Worm (Caenorhabditis elegans) whole organism, L2 larva: Measurements from ENCODE around the gene srz-82.
A peak's percentile ranks its signal among the peaks of the same experiment; 100 is the strongest.
"Not testable (repeated sequence)": the region's sequence is repeated elsewhere in the genome, so short reads cannot be mapped to it uniquely, and the experiment has no call there.

Experiments used
- C34F6.9 ChIP-seq: fragments of 150-350 bp; optimal IDR thresholded peaks from 2 replicates; lab custom pipeline; 2014; ENCODE audit warnings: missing biosample characterization, missing genetic modification characterization
- F13H6.1 ChIP-seq: sonication (generic microtip); optimal IDR thresholded peaks from 2 replicates; lab custom pipeline; 2016; ENCODE audit warnings: missing genetic modification characterization, missing compliant biosample characterization
- R02D3.7 ChIP-seq: fragments of 150-350 bp; optimal IDR thresholded peaks from 2 replicates; lab custom pipeline; 2014; ENCODE audit warnings: missing biosample characterization, missing genetic modification characterization
- Y55F3AM.14 ChIP-seq: fragments of 200-800 bp; sonication (Bioruptor generic); optimal IDR thresholded peaks from 2 replicates; lab custom pipeline; 2018; ENCODE audit warnings: mild to moderate bottlenecking, missing genetic modification characterization, missing compliant biosample characterization
- ZK546.5 ChIP-seq: sonication (generic microtip); optimal IDR thresholded peaks from 2 replicates; lab custom pipeline; 2017; ENCODE audit warnings: missing biosample characterization, missing genetic modification characterization
- alr-1 ChIP-seq: fragments of 150-350 bp; optimal IDR thresholded peaks from 2 replicates; lab custom pipeline; 2014; ENCODE audit warnings: missing biosample characterization, missing genetic modification characterization
- aly-2 ChIP-seq: fragments of 150-350 bp; optimal IDR thresholded peaks from 2 replicates; lab custom pipeline; 2014; ENCODE audit warnings: missing biosample characterization, missing genetic modification characterization
- ama-1 ChIP-seq: fragments of 150-350 bp; optimal IDR thresholded peaks from 2 replicates; lab custom pipeline; 2018; ENCODE audit warnings: inconsistent platforms
- blmp-1 ChIP-seq: sonication (generic microtip); optimal IDR thresholded peaks from 2 replicates; lab custom pipeline; 2017; ENCODE audit warnings: missing genetic modification characterization, mild to moderate bottlenecking, missing compliant biosample characterization, antibody characterized with exemption, moderate library complexity; ENCODE audit not compliant: insufficient read depth
- ceh-16 ChIP-seq: fragments of 150-350 bp; optimal IDR thresholded peaks from 2 replicates; lab custom pipeline; 2014; ENCODE audit warnings: missing biosample characterization, missing genetic modification characterization
- ceh-82 ChIP-seq: fragments of 150-350 bp; optimal IDR thresholded peaks from 2 replicates; lab custom pipeline; 2014; ENCODE audit warnings: missing biosample characterization, missing genetic modification characterization
- elt-1 ChIP-seq: fragments of 150-350 bp; optimal IDR thresholded peaks from 2 replicates; lab custom pipeline; 2014; ENCODE audit warnings: missing biosample characterization, missing genetic modification characterization
- elt-3 ChIP-seq: sonication (generic microtip); optimal IDR thresholded peaks from 2 replicates; lab custom pipeline; 2017; ENCODE audit warnings: missing biosample characterization, missing genetic modification characterization
- fos-1 ChIP-seq: fragments of 150-350 bp; optimal IDR thresholded peaks from 2 replicates; lab custom pipeline; 2014; ENCODE audit warnings: missing biosample characterization, missing genetic modification characterization
- gmeb-1 ChIP-seq: fragments of 150-350 bp; optimal IDR thresholded peaks from 2 replicates; lab custom pipeline; 2014; ENCODE audit warnings: missing biosample characterization, missing genetic modification characterization
- mab-5 ChIP-seq: fragments of 150-350 bp; optimal IDR thresholded peaks from 2 replicates; lab custom pipeline; 2014; ENCODE audit warnings: missing biosample characterization, missing genetic modification characterization
- mbf-1 ChIP-seq: sonication (generic microtip); optimal IDR thresholded peaks from 2 replicates; lab custom pipeline; 2017; ENCODE audit warnings: missing biosample characterization, missing genetic modification characterization
- mdl-1 ChIP-seq, 2 experiments: fragments of 150-350 bp in 1 of 2; sonication (generic microtip) in 1 of 2; optimal IDR thresholded peaks; 2 replicates each; lab custom pipeline; 2017; ENCODE audit warnings: missing biosample characterization in 2 of 2, missing genetic modification characterization in 2 of 2
- nhr-11 ChIP-seq: fragments of 150-350 bp; optimal IDR thresholded peaks from 2 replicates; lab custom pipeline; 2014; ENCODE audit warnings: missing biosample characterization, missing genetic modification characterization
- nhr-12 ChIP-seq: fragments of 150-350 bp; optimal IDR thresholded peaks from 2 replicates; lab custom pipeline; 2014; ENCODE audit warnings: missing biosample characterization, missing genetic modification characterization
- nhr-129 ChIP-seq: fragments of 150-350 bp; optimal IDR thresholded peaks from 2 replicates; lab custom pipeline; 2014; ENCODE audit warnings: missing biosample characterization, missing genetic modification characterization
- nhr-23 ChIP-seq: fragments of 150-350 bp; optimal IDR thresholded peaks from 2 replicates; lab custom pipeline; 2014; ENCODE audit warnings: missing biosample characterization, missing genetic modification reagents, missing genetic modification characterization
- nhr-25 ChIP-seq: fragments of 150-350 bp; sonication (generic microtip); optimal IDR thresholded peaks from 3 replicates; lab custom pipeline; 2014; ENCODE audit warnings: missing biosample characterization, missing genetic modification characterization
- nhr-6 ChIP-seq: fragments of 150-350 bp; optimal IDR thresholded peaks from 2 replicates; lab custom pipeline; 2014; ENCODE audit warnings: missing biosample characterization, missing genetic modification characterization
- nhr-77 ChIP-seq: fragments of 150-350 bp; optimal IDR thresholded peaks from 2 replicates; lab custom pipeline; 2014; ENCODE audit warnings: missing biosample characterization, missing genetic modification characterization
- sem-4 ChIP-seq: fragments of 150-350 bp; optimal IDR thresholded peaks from 2 replicates; lab custom pipeline; 2014; ENCODE audit warnings: missing biosample characterization, missing genetic modification reagents, missing genetic modification characterization
- skn-1 ChIP-seq: sonication (generic microtip); optimal IDR thresholded peaks from 2 replicates; lab custom pipeline; 2017; ENCODE audit warnings: missing biosample characterization, missing genetic modification characterization
- sma-9 ChIP-seq, 2 experiments: fragments of 150-350 bp in 1 of 2; sonication (generic microtip) in 1 of 2; optimal IDR thresholded peaks; 2 replicates each; lab custom pipeline; 2014 to 2016; ENCODE audit warnings: missing genetic modification characterization in 2 of 2, mild to moderate bottlenecking in 1 of 2, missing biosample characterization in 1 of 2, missing compliant biosample characterization in 1 of 2, missing genetic modification reagents in 1 of 2, moderate library complexity in 1 of 2
- unc-62 ChIP-seq: fragments of 150-350 bp; optimal IDR thresholded peaks from 2 replicates; lab custom pipeline; 2014; ENCODE audit warnings: missing biosample characterization, missing genetic modification reagents, missing genetic modification characterization
- zag-1 ChIP-seq: fragments of 150-350 bp; optimal IDR thresholded peaks from 2 replicates; lab custom pipeline; 2014; ENCODE audit warnings: missing biosample characterization, missing genetic modification characterization
- ztf-1 ChIP-seq: fragments of 200-800 bp; sonication (Bioruptor generic); conservative IDR thresholded peaks from 2 replicates; pipeline ENCODE4 v1.3.6; 2022; ENCODE audit warnings: missing genetic modification characterization, missing compliant biosample characterization
- ztf-11 ChIP-seq: sonication (generic microtip); optimal IDR thresholded peaks from 2 replicates; lab custom pipeline; 2017; ENCODE audit warnings: missing biosample characterization, missing genetic modification characterization
- ztf-4 ChIP-seq: fragments of 150-350 bp; optimal IDR thresholded peaks from 2 replicates; lab custom pipeline; 2014; ENCODE audit warnings: missing biosample characterization, missing genetic modification characterization

Gene srz-82

ce11 chrIV:3482195-3482959 is at the start of gene srz-82:
Gene srz-82, plus strand, starts transcription at chrIV:3482895.
- TF ChIP-seq C34F6.9 (tag; lab: Kevin White, UChicago) = no peak
- no peak for TF ChIP-seq ztf-4
- no peak for TF ChIP-seq fos-1 (tag; lab: Kevin White, UChicago)
- no peak for TF ChIP-seq sem-4
- no peak for TF ChIP-seq mbf-1 (tag; lab: Kevin White, UChicago)
- no peak for TF ChIP-seq alr-1
- no peak for TF ChIP-seq ama-1 (lab: Kevin White, UChicago)
- TF ChIP-seq nhr-6 = no peak
- no peak for TF ChIP-seq unc-62 (GFP tag; lab: Kevin White, UChicago)
- no peak for TF ChIP-seq Y55F3AM.14 (GFP tag; lab: Kevin White, UChicago)
- no peak for TF ChIP-seq ztf-11
- TF ChIP-seq nhr-11 (tag; lab: Kevin White, UChicago) = no peak
- TF ChIP-seq mdl-1 (tag; optimal IDR thresholded peaks at IDR 0.05; lab: Kevin White, UChicago) = no peak
- TF ChIP-seq nhr-129 (tag; lab: Kevin White, UChicago) = no peak
- TF ChIP-seq, all 48 proteins: peak for 0

ce11 chrIV:3433387-3433786 is 49.3 kb upstream of the srz-82 start, which contains the start of gene C04C3.7:
Gene C04C3.7, minus strand, starts transcription at chrIV:3433487.
- not testable (repeated sequence) for TF ChIP-seq sma-9 (GFP tag; optimal IDR thresholded peaks at IDR 0.05; lab: Kevin White, UChicago); sma-9 (tag; optimal IDR thresholded peaks at IDR 0.05; lab: Kevin White, UChicago); nhr-25 (tag; lab: Kevin White, UChicago); mbf-1 (tag; lab: Kevin White, UChicago)
- TF ChIP-seq, all 48 proteins: peak for 0; not testable (repeated sequence) for 48

- TF ChIP-seq nhr-12 (no peak), sem-4 (no peak), ztf-11 (no peak), fos-1 (tag; lab: Kevin White, UChicago) (no peak), nhr-23 (no peak), aly-2 (tag; lab: Kevin White, UChicago) (no peak), mab-5 (no peak), ZK546.5 (tag; lab: Kevin White, UChicago) (no peak), nhr-129 (tag; lab: Kevin White, UChicago) (no peak), nhr-77 (tag; lab: Kevin White, UChicago) (no peak), zag-1 (tag; lab: Kevin White, UChicago) (no peak)
These were observed 46.7 kb upstream of the srz-82 start, which contains the start of gene srz-32 for ce11 chrIV:3436021-3436420. Gene srz-32, plus strand, starts transcription at chrIV:3436321.

- TF ChIP-seq aly-2 (tag; lab: Kevin White, UChicago) (no peak), ceh-16 (peak; percentile 85), R02D3.7 (tag; lab: Kevin White, UChicago) (no peak), alr-1 (no peak), nhr-23 (peak; percentile 60), elt-1 (tag; lab: Kevin White, UChicago) (peak; percentile 70), blmp-1 (no peak), gmeb-1 (no peak), ztf-1 (no peak), skn-1 (tag; lab: Kevin White, UChicago) (no peak), nhr-129 (tag; lab: Kevin White, UChicago) (no peak), nhr-25 (tag; lab: Kevin White, UChicago) (peak; percentile 32), nhr-12 (no peak), F13H6.1 (tag; lab: Kevin White, UChicago) (no peak), Y55F3AM.14 (GFP tag; lab: Kevin White, UChicago) (no peak), nhr-11 (tag; lab: Kevin White, UChicago) (no peak), fos-1 (tag; lab: Kevin White, UChicago) (no peak), ceh-82 (no peak), elt-3 (tag; lab: Kevin White, UChicago) (no peak), sma-9 (GFP tag; optimal IDR thresholded peaks at IDR 0.05; lab: Kevin White, UChicago) (peak; percentile 36), sma-9 (tag; optimal IDR thresholded peaks at IDR 0.05; lab: Kevin White, UChicago) (no peak)
These were observed 44.7 kb upstream of the srz-82 start, which contains the start of gene grd-13 for ce11 chrIV:3438022-3438421. Gene grd-13, plus strand, starts transcription at chrIV:3438312.

ce11 chrIV:3439354-3439753 is 43.3 kb upstream of the srz-82 start, which contains the start of gene grd-3:
Gene grd-3, plus strand, starts transcription at chrIV:3439655.
- TF ChIP-seq sma-9 (GFP tag; optimal IDR thresholded peaks at IDR 0.05; lab: Kevin White, UChicago) (peak; percentile 43), sma-9 (tag; optimal IDR thresholded peaks at IDR 0.05; lab: Kevin White, UChicago) (no peak), nhr-25 (tag; lab: Kevin White, UChicago) (peak; percentile 62), elt-1 (tag; lab: Kevin White, UChicago) (peak; percentile 81), ceh-16 (peak; percentile 72), ztf-1 (no peak), nhr-77 (tag; lab: Kevin White, UChicago) (no peak)
